ENCODE assay signal across 3 fruit fly cellular contexts in genomic region chr3R:21181957-21182356, dm6.
A peak's percentile ranks its signal among the peaks of the same experiment; 100 is the strongest.
TF ChIP-seq lines count a peak whose summit lies in the region.

No protein-coding gene starts in this region.

- no peak for TF ChIP-seq CTCF in whole organism, embryonic (GFP tag; optimal IDR thresholded peaks at IDR 0.05; lab: Kevin White, UChicago)

TF ChIP-seq in whole organism, adult, 20 proteins besides CTCF, POLR2A, EP300 and RAD21:
- TF ChIP-seq cic (GFP tag; optimal IDR thresholded peaks at IDR 0.05; lab: Kevin White, UChicago) (peak; percentile 79), CG5204 (GFP tag; optimal IDR thresholded peaks at IDR 0.05; lab: Kevin White, UChicago) (no peak), kay (GFP tag; lab: Kevin White, UChicago; ENCODE audit: borderline replicate concordance) (peak; percentile 80)

TF ChIP-seq in whole organism, embryonic, 481 proteins besides CTCF, POLR2A, EP300 and RAD21:
- no peak for TF ChIP-seq CG10565 (GFP tag; optimal IDR thresholded peaks at IDR 0.05; lab: Kevin White, UChicago)
- peak; percentile 33 for TF ChIP-seq CG34376 (GFP tag; optimal IDR thresholded peaks at IDR 0.05; lab: Kevin White, UChicago)
- TF ChIP-seq exex (tag; optimal IDR thresholded peaks at IDR 0.05; lab: Kevin White, UChicago), result peak; percentile 86
- TF ChIP-seq Pdp1 (GFP tag; optimal IDR thresholded peaks at IDR 0.05; lab: Kevin White, UChicago), result peak in 1 of 2 experiments; percentile 33
- no peak for TF ChIP-seq Nf-YB (GFP tag; optimal IDR thresholded peaks at IDR 0.05; lab: Kevin White, UChicago)
- peak; percentile 64 for TF ChIP-seq mirr (GFP tag; optimal IDR thresholded peaks at IDR 0.05; lab: Kevin White, UChicago)
- TF ChIP-seq dati (GFP tag; IDR thresholded peaks at IDR 0.05; lab: Robert Waterston, UW), result no peak
- peak; percentile 5 for TF ChIP-seq CG12769 (tag; optimal IDR thresholded peaks at IDR 0.05; lab: Kevin White, UChicago)
- no peak for TF ChIP-seq bcd (GFP tag; optimal IDR thresholded peaks at IDR 0.05; lab: Kevin White, UChicago)
- peak; percentile 21 for TF ChIP-seq sug (tag; optimal IDR thresholded peaks at IDR 0.05; lab: Kevin White, UChicago)

TF ChIP-seq in whole organism, prepupa, 60 proteins besides CTCF, POLR2A, EP300 and RAD21:
- TF ChIP-seq vri (GFP tag; optimal IDR thresholded peaks at IDR 0.05; lab: Kevin White, UChicago) (peak; percentile 6), Blimp-1 (GFP tag; optimal IDR thresholded peaks at IDR 0.05; lab: Kevin White, UChicago) (no peak)
